Worm (Caenorhabditis elegans) whole organism, dauer: ENCODE measurements around the gene srv-13.

ENCODE experiments used
- unc-62 ChIP-seq: sonication (generic microtip); optimal IDR thresholded peaks from 2 replicates; lab custom pipeline; 2017; ENCODE audit warnings: missing biosample characterization, missing genetic modification reagents, missing genetic modification characterization

srv-13 gene

DNA sequence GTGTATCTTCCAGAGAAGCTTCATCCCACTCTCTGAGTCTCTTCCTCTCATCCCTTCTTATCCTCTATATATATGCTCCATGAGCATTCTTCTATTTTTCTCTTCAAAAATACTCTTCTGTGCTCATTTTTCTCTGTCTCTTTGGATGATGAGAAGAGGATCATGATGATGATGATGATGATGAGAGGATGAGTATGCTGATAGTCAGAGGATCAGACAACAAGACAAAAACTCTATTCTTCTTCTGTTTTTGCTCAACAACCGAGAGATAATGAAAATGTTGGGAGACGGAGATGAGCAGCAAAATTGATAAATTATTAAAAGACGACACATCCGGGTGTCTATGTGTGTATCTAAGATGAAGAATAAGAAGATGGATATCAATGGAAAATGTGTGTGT, 11.6 kb upstream of the srv-13 start:
- no peak for TF ChIP-seq unc-62 (GFP tag; lab: Kevin White, UChicago)

DNA sequence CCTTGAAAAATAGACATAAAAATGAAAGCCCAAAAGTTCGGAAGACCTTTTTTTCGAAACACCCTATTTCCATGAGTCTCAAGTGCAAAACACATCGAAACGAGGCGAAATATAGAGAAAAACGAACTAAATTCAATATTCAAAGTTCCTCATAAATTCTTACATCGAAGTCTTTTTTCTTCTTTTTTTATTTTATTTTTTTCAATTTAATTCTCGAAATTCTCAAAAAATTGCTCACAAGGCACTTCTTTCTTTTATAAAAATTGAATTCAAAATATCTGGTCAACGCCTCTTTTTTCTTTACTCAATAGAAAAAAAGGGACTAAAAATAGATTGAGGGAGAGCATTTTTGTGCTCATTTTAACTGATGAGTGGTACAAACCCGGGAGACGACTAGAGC, 9.8 kb upstream of the srv-13 start:
- no peak for TF ChIP-seq unc-62 (GFP tag; lab: Kevin White, UChicago)

DNA sequence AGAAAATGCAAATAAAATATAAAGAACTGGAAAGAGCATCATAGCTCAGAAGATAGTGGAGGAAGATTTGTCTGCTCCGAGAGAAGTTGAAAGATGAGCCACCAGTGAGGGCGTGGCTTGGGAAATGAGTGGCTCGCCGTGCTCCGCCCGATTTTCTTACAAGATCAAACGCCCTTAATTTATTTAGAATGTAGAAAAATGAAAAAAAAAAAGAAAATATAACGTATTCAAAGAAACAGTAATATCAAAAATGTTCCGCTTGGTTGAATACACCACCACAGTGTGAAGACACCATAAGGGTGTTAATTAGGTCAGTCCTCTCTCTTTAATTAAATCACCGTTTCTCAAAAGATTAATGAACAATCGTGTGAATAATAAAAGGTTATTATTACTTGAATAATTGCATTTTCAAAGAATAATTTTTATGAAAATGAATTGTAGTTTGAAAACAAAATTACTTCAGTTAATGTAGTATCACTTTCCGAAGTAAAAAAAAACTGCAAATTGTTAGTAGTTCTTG, 2.5 kb upstream of the srv-13 start, which contains the start of gene sfrp-1:
sfrp-1 (minus strand) TSS at position 51 of the 520 bp plus-strand sequence.
- TF ChIP-seq unc-62 (GFP tag; lab: Kevin White, UChicago): no peak

DNA sequence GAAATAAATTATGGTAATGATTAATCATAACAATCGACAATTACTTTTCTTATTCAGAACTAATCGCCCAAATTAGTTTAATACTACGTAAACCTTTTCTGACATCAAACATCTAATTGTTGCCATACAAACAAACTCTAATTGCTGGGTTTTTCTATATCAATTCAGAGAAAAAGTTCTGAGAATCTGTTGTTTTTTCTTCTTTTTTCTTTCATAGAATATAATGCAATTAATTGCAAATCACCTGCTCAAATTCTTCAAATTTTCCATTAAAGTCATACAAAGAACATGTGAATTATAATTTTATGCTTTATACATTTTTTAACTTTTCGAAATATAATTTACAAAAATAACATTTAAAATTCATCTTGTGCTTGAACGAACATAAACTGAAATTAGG, 1.6 kb upstream of the srv-13 start:
- TF ChIP-seq unc-62 (GFP tag; lab: Kevin White, UChicago): no peak

DNA sequence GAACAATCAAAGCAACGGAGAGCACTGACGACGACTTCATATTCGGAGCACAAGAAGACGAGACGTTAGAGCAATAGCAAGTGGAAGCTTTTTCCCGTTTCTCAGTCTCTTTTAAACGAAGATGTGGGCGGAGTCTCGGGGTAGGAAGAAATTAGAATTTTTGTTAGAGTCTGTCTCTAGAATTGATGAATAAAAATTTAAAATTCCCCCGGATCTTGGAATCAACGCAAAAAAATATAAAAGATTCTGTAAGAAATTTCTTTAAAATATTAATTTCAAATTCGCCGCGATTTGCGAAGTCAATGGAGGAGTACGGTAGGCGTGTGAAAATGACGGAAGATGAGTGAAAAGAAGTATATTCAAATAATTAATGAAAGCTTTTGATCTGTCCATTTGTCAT, 8.5 kb downstream of the srv-13 start, which contains the start of gene nlp-71:
nlp-71 (minus strand) TSS at position 101 of the 400 bp plus-strand sequence.
- no peak for TF ChIP-seq unc-62 (GFP tag; lab: Kevin White, UChicago)

DNA sequence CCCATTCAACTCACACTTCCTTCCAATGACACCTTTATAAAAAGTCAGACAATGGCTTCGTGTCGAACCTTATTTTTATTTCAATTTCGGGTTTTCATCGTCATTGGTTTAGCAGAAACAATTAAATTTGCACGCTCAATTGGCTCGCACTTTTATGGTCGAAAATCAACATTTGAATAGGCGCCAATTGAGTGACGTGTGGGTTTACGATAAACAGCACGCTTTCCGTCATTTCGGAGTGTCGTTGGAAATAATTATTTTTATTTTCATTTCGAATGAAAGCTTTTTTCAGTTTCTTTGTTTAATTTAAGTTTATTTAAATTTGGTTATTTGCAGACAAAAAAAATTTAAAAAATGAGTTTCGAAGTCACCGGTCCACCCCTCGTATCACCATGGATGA, 10.2 kb downstream of the srv-13 start, which contains the start of gene exos-2:
exos-2 (plus strand) TSS at position 330 of the 400 bp plus-strand sequence.
- TF ChIP-seq unc-62 (GFP tag; lab: Kevin White, UChicago): no peak

DNA sequence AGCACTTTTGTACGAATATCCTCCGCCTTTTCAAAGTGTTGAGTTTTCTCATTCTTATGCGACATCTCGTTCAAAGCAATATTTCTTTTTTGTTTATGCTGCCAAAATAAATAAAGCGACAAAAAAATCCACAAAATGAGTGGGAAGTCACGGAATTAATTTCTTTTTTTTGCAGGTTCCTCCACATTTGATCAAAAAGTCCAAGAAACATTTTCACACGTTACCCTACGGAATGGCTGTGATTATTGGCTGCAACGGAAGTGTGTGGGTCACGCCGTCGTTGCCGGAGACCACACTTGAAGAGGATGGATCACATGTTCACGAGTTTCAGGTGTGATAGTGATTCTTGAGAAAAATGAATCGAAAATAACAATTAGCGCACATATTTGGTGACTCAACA, 11.6 kb downstream of the srv-13 start, which contains the start of gene Y73B6BL.22:
Y73B6BL.22 (minus strand) TSS at position 101 of the 400 bp plus-strand sequence.
- no peak for TF ChIP-seq unc-62 (GFP tag; lab: Kevin White, UChicago)

DNA sequence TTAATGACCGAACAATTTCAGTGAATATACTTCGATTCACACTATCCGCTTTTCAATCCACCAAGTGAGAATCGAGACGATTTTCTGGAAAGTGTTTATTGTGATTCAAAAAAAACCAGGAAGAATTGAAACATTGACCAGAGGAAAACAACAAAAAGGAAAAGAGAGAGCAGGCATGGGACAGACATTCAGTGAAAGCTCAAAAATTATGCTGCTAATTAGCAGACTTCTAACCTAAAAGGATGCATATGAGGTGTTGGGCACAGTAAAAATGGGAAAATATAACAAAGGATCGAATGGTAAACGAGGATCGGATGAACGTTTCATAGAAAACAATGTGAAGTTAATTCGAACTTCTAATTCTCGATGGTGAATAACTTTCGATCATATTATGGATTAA, 12.6 kb downstream of the srv-13 start:
- TF ChIP-seq unc-62 (GFP tag; lab: Kevin White, UChicago): no peak

DNA sequence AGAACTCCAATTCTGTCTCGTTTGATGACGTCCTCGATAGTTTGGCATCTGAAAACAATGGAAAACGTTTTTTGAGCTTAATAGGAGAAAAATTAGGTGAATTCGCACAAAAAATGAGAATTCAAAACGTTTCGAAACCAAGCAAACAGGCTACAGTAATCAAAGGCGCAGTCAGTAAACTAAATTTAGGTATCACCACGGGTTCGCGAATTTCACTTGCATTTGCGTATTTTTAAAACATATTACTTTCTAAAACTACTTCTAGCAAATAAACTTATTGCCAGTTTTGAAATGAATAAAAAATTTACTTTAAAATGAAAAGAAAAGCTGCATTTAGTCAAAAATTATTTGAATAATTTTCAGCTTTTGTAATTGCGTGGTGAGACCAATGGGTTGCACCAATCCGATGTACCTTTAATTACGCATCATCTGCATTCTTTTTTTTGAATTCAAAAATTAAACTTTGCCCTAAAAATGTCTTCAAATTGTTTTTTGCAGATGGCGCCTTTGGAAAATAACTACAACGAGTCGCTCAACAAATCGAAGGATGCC, 14.1 kb downstream of the srv-13 start, which contains the start of the genes Y73B6BL.23 and htp-2:
Y73B6BL.23 (minus strand) TSS at position 51 of the 552 bp plus-strand sequence.
htp-2 (plus strand) TSS at position 492 of the 552 bp plus-strand sequence.
- no peak for TF ChIP-seq unc-62 (GFP tag; lab: Kevin White, UChicago)

DNA sequence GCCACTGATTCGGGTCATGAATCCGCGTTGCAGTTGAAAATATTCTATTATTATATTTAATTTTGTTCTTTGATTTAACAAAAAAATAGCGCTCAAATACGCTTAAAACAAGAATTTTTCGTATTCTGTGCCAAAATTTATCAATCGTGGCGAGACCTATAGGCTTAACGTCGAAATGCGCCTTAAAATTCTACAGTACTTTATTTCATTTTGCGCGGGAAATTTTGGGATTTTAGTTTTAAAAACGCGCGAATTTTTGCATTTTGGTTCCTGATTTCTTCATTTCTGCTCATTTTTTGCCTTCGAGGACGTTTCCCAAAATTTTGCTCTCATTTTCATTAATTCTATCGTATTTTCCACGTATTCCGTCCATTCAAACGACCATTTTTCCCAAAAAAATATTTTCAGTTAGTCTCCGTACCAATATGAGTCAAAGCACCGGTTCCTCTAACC, 16.2 kb downstream of the srv-13 start, which contains the start of gene puf-11:
puf-11 (plus strand) TSS at position 403 of the 453 bp plus-strand sequence.
- no peak for TF ChIP-seq unc-62 (GFP tag; lab: Kevin White, UChicago)

DNA sequence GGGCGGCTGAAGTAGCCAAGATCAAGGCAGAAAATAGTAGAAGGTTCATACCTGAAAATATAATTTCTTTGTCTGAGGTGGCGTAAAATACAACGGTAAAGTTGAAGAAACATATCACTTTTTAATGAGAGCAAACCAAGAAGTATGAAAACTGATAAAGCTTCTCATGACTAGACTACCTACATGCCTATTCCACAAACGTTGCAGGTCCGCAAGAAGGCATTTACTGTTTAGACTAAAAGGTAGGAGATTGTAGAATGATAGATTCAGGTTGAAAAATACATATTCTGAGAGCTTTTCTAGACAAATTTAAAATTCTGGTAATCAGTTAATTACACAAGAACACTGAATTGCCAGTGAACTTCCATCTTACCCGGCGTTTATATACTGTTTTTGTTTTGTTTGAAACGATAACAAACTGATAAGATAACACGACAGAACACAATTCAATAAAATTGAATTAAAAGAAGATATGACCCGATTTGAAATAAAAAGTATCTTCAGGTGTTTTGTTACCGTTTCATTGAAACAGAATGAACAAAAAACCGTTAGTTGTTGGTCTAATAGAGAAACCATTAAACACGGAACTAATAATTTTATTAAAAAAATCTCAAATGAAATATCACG, 21.2 kb downstream of the srv-13 start, which contains the start of gene acp-6:
acp-6 (minus strand) TSS at position 51 of the 627 bp plus-strand sequence.
- TF ChIP-seq unc-62 (GFP tag; lab: Kevin White, UChicago): no peak

DNA sequence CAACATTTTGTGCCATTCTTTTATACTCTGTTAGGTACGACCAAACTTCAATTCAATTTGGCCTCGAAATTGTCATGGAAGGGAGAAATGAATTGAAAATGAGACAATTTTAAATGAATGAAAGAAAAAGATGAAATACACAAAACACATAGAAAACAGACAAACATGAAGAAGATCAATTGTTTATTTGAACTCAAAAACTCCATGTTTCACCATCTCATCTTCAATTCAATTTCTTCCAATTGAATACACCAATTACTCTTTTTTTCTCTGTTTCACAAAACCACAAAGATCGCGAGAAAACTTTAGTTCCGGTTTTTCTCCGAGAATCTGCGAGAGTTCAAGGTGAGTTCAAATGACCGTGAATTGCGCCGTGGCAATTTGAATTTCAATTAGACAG, 22.3 kb downstream of the srv-13 start:
- no peak for TF ChIP-seq unc-62 (GFP tag; lab: Kevin White, UChicago)

DNA sequence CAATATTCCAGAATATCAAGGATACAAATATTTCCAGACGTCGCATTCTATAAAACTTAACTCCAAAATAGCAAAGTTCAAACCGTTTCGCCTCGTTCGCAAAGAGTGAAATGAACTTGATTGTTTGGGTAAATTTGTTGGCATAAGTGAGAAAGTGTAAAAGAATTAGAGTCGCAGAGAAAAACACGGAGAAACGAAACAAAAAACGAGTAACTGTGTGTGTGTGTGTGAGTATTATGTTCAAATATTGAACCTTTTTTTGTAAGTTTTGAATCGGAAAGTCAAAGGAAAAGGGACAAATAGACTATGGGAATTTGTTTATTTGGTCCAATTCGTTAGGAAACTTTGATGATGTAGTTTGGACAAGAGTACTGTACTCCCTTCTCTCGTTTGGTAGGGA, 26.6 kb downstream of the srv-13 start, which contains the start of gene acp-7:
acp-7 (minus strand) TSS at position 101 of the 400 bp plus-strand sequence.
- no peak for TF ChIP-seq unc-62 (GFP tag; lab: Kevin White, UChicago)

DNA sequence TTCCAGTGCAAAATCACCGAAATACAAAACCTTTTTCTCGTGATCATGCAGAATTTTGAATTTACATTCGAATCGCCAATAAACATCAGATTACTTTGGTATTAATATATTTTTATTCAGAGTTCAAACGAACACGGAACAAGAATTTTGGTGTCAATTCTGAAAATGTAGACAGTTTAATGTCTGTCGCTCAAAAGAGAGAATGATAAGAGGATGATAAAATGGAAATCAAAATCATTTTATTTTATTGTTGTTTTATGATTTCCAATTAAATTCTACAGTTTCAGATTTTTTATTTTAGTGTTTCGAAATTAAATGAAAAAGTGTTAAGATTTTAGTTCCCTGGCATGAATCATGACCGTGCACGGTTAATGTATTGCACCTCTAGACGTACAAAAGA, 27.4 kb downstream of the srv-13 start:
- no peak for TF ChIP-seq unc-62 (GFP tag; lab: Kevin White, UChicago)

DNA sequence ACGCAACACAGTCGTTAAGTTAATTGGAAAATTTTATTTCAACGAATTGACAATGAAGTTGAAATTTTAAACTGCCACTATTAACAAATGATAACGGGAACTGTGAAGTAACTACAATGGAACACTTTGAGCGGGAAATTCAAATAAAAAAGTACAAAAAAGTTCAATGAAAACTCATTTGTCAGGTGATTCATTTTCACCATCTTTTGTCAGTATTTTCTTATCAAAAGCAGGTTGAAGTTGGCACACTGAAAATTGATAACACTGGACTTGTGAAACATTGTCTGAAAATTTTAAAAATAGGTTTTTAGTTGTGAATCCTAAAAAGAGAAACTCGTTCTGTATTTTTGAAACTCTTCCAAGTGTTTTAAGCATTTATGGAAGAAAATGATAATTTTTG, 28.5 kb downstream of the srv-13 start:
- TF ChIP-seq unc-62 (GFP tag; lab: Kevin White, UChicago): no peak

DNA sequence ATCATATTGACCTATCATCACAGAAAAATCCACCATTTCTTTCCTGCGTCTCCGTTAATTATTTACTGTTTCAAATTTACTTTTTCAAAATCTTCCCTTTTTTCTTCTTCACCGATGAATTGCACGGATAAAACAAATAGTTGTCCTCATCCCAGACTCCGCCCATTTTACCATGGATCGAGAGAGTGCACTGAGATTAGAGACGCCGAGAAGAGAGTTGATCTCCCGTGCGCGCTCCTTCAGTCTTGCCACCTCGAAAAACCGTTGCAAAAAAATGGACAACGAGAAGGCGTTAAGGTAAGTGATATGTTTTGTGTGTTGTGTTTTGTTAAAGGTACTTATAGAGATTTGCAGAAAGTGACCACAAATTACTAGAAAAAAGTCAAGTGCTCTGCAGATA, 33.1 kb downstream of the srv-13 start, which contains the start of gene dlc-5:
dlc-5 (plus strand) TSS at position 154 of the 400 bp plus-strand sequence.
- no peak for TF ChIP-seq unc-62 (GFP tag; lab: Kevin White, UChicago)
